Worm (Caenorhabditis elegans): Measurements from ENCODE around the gene ceh-84.

DNA sequence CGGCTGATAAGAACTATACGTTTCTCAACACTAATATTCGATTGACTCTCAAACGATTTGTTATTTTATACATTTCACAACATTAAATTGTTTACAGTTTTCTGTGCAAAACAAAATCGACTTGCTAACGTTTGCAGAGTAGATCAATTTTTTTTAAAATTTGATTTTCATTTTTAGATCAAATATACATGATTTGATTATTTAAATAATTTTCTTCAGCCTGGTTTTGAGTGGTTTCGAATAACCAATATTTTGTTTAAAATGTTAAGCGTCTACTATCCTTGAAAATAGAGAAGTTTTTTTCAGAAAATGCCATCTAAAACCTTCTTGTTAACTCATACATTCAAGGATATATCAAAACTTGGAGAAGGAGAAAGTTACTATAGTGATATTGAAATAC is 6.9 kb downstream of the ceh-84 start, which contains the start of gene math-21:
- no peak for TF ChIP-seq madf-3 (GFP tag; IDR thresholded peaks at IDR 0.05)
- no peak for TF ChIP-seq sea-2 (GFP tag; IDR thresholded peaks at IDR 0.05)
- no peak for TF ChIP-seq pha-4 (tag; optimal IDR thresholded peaks at IDR 0.05)
- TF ChIP-seq ztf-18 (tag; optimal IDR thresholded peaks at IDR 0.05): no peak
- TF ChIP-seq dpl-1 (GFP tag; optimal IDR thresholded peaks at IDR 0.05): no peak
